Worm (Caenorhabditis elegans) whole organism, young adult: ENCODE data around the gene bgal-2.
A peak's percentile ranks its signal among the peaks of the same experiment; 100 is the strongest.

Experiments
- B0035.1 ChIP-seq: sonication (generic microtip); optimal IDR thresholded peaks from 2 replicates; lab custom pipeline; 2016; ENCODE audit warnings: missing genetic modification characterization, mild to moderate bottlenecking, missing compliant biosample characterization, missing genotype, missing genetic modification reagents
- D2030.7 ChIP-seq: fragments of 200-800 bp; sonication (Bioruptor generic); IDR thresholded peaks from 2 replicates; pipeline ENCODE4 v1.3.6; 2022; ENCODE audit warnings: missing genetic modification reagents, missing genetic modification characterization, missing compliant biosample characterization
- F57C9.4 ChIP-seq: sonication (generic microtip); optimal IDR thresholded peaks from 2 replicates; lab custom pipeline; 2017; ENCODE audit warnings: mild to moderate bottlenecking, missing genetic modification characterization, missing compliant biosample characterization
- Y56A3A.18 ChIP-seq: fragments of 200-800 bp; sonication (Bioruptor generic); IDR thresholded peaks from 2 replicates; pipeline ENCODE4 v1.3.6; 2022; ENCODE audit warnings: missing genetic modification reagents, missing genetic modification characterization, missing compliant biosample characterization
- Y67H2A.10 ChIP-seq: fragments of 200-800 bp; sonication (Bioruptor generic); conservative IDR thresholded peaks from 2 replicates; pipeline ENCODE4 v1.3.6; 2022; ENCODE audit warnings: missing genetic modification reagents, missing genetic modification characterization, missing compliant biosample characterization
- Y95B8A.8 ChIP-seq: fragments of 200-800 bp; sonication (Bioruptor generic); IDR thresholded peaks from 2 replicates; pipeline ENCODE4 v1.3.6; 2022; ENCODE audit warnings: missing genetic modification reagents, missing genetic modification characterization, missing compliant biosample characterization
- ZK185.1 ChIP-seq: sonication (generic microtip); optimal IDR thresholded peaks from 2 replicates; lab custom pipeline; 2016; ENCODE audit warnings: mild to moderate bottlenecking, missing genetic modification characterization, missing compliant biosample characterization; ENCODE audit not compliant: poor library complexity, severe bottlenecking
- ama-1 ChIP-seq, 3 experiments: fragments of 150-350 bp in 1 of 3; sonication (generic microtip) in 2 of 3; optimal IDR thresholded peaks; 2 replicates each; lab custom pipeline; 2014 to 2018; ENCODE audit warnings: missing biosample characterization in 2 of 3, missing genetic modification characterization in 2 of 3, missing genetic modification reagents in 2 of 3
- atf-7 ChIP-seq: sonication (generic microtip); optimal IDR thresholded peaks from 2 replicates; lab custom pipeline; 2017; ENCODE audit warnings: mild to moderate bottlenecking, missing genetic modification characterization, missing compliant biosample characterization
- athp-1 ChIP-seq: sonication (generic microtip); optimal IDR thresholded peaks from 2 replicates; lab custom pipeline; 2017; ENCODE audit warnings: mild to moderate bottlenecking, missing genetic modification characterization, missing compliant biosample characterization
- bed-2 ChIP-seq: fragments of 200-800 bp; sonication (Bioruptor generic); IDR thresholded peaks from 2 replicates; pipeline ENCODE4 v1.3.6; 2022; ENCODE audit warnings: missing genetic modification reagents, missing genetic modification characterization, missing compliant biosample characterization
- cebp-1 ChIP-seq, 2 experiments: fragments of 200-800 bp in 1 of 2; sonication (Bioruptor generic) in 1 of 2; sonication (generic microtip) in 1 of 2; IDR thresholded peaks in 1 of 2; optimal IDR thresholded peaks in 1 of 2; 2 replicates each; pipeline versions ENCODE4 v1.3.6 to Lab custom; 2017 to 2022; ENCODE audit warnings: missing compliant biosample characterization in 2 of 2, missing genetic modification characterization in 2 of 2, mild to moderate bottlenecking in 1 of 2, missing genetic modification reagents in 1 of 2, moderate library complexity in 1 of 2
- cebp-2 ChIP-seq: fragments of 200-800 bp; sonication (Bioruptor generic); IDR thresholded peaks from 2 replicates; pipeline ENCODE4 v1.3.6; 2022; ENCODE audit warnings: missing genetic modification characterization, missing compliant biosample characterization
- ceh-27 ChIP-seq: fragments of 200-800 bp; sonication (Bioruptor generic); optimal IDR thresholded peaks from 2 replicates; lab custom pipeline; 2018; ENCODE audit warnings: mild to moderate bottlenecking, missing genetic modification characterization, moderate library complexity, missing compliant biosample characterization
- die-1 ChIP-seq: sonication (generic microtip); optimal IDR thresholded peaks from 2 replicates; lab custom pipeline; 2016; ENCODE audit warnings: missing genotype, mild to moderate bottlenecking, missing genetic modification characterization, missing compliant biosample characterization
- dox-1 ChIP-seq: fragments of 200-800 bp; sonication (Bioruptor generic); IDR thresholded peaks from 2 replicates; pipeline ENCODE4 v1.3.6; 2022; ENCODE audit warnings: missing genetic modification reagents, missing genetic modification characterization, missing compliant biosample characterization
- dpff-1 ChIP-seq: sonication (generic microtip); optimal IDR thresholded peaks from 2 replicates; lab custom pipeline; 2017; ENCODE audit warnings: mild to moderate bottlenecking, missing genetic modification characterization, missing compliant biosample characterization
- efl-1 ChIP-seq: fragments of 150-350 bp; optimal IDR thresholded peaks from 2 replicates; lab custom pipeline; 2014; ENCODE audit warnings: missing biosample characterization, missing genetic modification reagents, missing genetic modification characterization
- egl-44 ChIP-seq: fragments of 200-800 bp; sonication (Bioruptor generic); IDR thresholded peaks from 2 replicates; pipeline ENCODE4 v1.3.6; 2022; ENCODE audit warnings: missing genetic modification reagents, missing genetic modification characterization, missing compliant biosample characterization
- hlh-26 ChIP-seq: fragments of 200-800 bp; sonication (Bioruptor generic); conservative IDR thresholded peaks from 2 replicates; pipeline ENCODE4 v1.3.6; 2022; ENCODE audit warnings: missing genetic modification reagents, missing genetic modification characterization, missing compliant biosample characterization
- hrde-1 ChIP-seq: sonication (generic microtip); optimal IDR thresholded peaks from 2 replicates; lab custom pipeline; 2016; ENCODE audit warnings: missing genetic modification characterization, mild to moderate bottlenecking, missing compliant biosample characterization, moderate library complexity, missing genotype, missing genetic modification reagents, borderline replicate concordance
- let-607 ChIP-seq, 2 experiments: fragments of 200-800 bp in 1 of 2; sonication (Bioruptor generic) in 1 of 2; sonication (generic microtip) in 1 of 2; optimal IDR thresholded peaks; 2 replicates each; lab custom pipeline; 2016 to 2018; ENCODE audit warnings: mild to moderate bottlenecking in 2 of 2, missing compliant biosample characterization in 2 of 2, missing genetic modification characterization in 2 of 2, moderate library complexity in 2 of 2, missing genotype in 1 of 2
- mcd-1 ChIP-seq: fragments of 200-800 bp; sonication (Bioruptor generic); IDR thresholded peaks from 2 replicates; pipeline ENCODE4 v1.3.6; 2022; ENCODE audit warnings: missing genetic modification reagents, missing genetic modification characterization, missing compliant biosample characterization
- mes-4 ChIP-seq: sonication (generic microtip); optimal IDR thresholded peaks from 2 replicates; lab custom pipeline; 2016; ENCODE audit warnings: missing genotype, missing genetic modification characterization, missing compliant biosample characterization
- nhr-120 ChIP-seq: fragments of 200-800 bp; sonication (Bioruptor generic); IDR thresholded peaks from 2 replicates; pipeline ENCODE4 v1.3.6; 2022; ENCODE audit warnings: missing genetic modification characterization, missing compliant biosample characterization
- pbrm-1 ChIP-seq: fragments of 200-800 bp; sonication (Bioruptor generic); IDR thresholded peaks from 2 replicates; pipeline ENCODE4 v1.3.6; 2022; ENCODE audit warnings: missing genetic modification reagents, missing genetic modification characterization, missing compliant biosample characterization
- snpc-1.1 ChIP-seq: sonication (generic microtip); optimal IDR thresholded peaks from 2 replicates; lab custom pipeline; 2017; ENCODE audit warnings: missing genetic modification characterization, mild to moderate bottlenecking, missing compliant biosample characterization, antibody characterized with exemption, moderate library complexity, missing genotype, missing genetic modification reagents; ENCODE audit not compliant: insufficient read depth
- snpc-1.3 ChIP-seq: sonication (generic microtip); optimal IDR thresholded peaks from 2 replicates; lab custom pipeline; 2017; ENCODE audit warnings: missing genetic modification characterization, mild to moderate bottlenecking, missing compliant biosample characterization, antibody characterized with exemption, moderate library complexity, missing genotype, missing genetic modification reagents; ENCODE audit not compliant: insufficient read depth
- somi-1 ChIP-seq: fragments of 200-800 bp; sonication (Bioruptor generic); optimal IDR thresholded peaks from 2 replicates; lab custom pipeline; 2018; ENCODE audit warnings: mild to moderate bottlenecking, missing genetic modification characterization, missing compliant biosample characterization
- unc-130 ChIP-seq: sonication (generic microtip); optimal IDR thresholded peaks from 2 replicates; lab custom pipeline; 2016; ENCODE audit warnings: missing genetic modification reagents, missing genetic modification characterization, missing compliant biosample characterization
- zfh-2 ChIP-seq: fragments of 200-800 bp; sonication (Bioruptor generic); conservative IDR thresholded peaks from 2 replicates; pipeline ENCODE4 v1.3.6; 2022; ENCODE audit warnings: missing genetic modification reagents, missing genetic modification characterization, missing compliant biosample characterization
- ztf-26 ChIP-seq: sonication (generic microtip); optimal IDR thresholded peaks from 2 replicates; lab custom pipeline; 2017; ENCODE audit warnings: missing genetic modification characterization, missing compliant biosample characterization
- ztf-3 ChIP-seq: fragments of 200-800 bp; sonication (Bioruptor generic); optimal IDR thresholded peaks from 2 replicates; lab custom pipeline; 2018; ENCODE audit warnings: mild to moderate bottlenecking, missing genetic modification characterization, missing compliant biosample characterization
- ztf-6 ChIP-seq: fragments of 200-800 bp; sonication (Bioruptor generic); IDR thresholded peaks from 2 replicates; pipeline ENCODE4 v1.3.6; 2022; ENCODE audit warnings: missing genetic modification reagents, missing genetic modification characterization, missing compliant biosample characterization

bgal-2 gene

DNA sequence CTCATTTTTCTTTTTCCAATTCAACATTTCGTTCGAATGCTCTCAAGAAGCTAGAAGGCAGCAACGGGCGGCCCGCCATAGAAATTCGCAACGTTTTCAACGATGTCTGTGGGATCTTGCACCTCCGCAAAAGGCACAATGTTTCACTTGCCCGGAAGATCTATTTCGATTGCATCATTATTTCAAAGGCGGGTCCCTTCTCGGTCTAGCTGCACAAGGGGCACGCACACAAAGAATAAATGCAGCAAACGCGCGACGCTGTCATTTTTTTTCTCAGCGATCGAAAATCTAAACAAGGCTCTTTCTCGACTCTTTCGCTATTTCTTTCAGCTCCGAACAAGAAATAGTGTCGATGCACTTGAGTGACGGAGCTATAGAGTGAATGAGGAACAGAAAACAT lies 39.2 kb upstream of the bgal-2 start:
- TF ChIP-seq dox-1 (no peak), die-1 (tag; lab: Kevin White, UChicago) (no peak), cebp-2 (GFP tag; lab: Robert Waterston, UW) (0 out of 2 replicates have a peak, but pooled peaks have one; percentile 27), hlh-26 (GFP tag; lab: Robert Waterston, UW) (no peak), snpc-1.1 (no peak), let-607 (tag; optimal IDR thresholded peaks at IDR 0.05; lab: Kevin White, UChicago) (no peak), ceh-27 (GFP tag; lab: Kevin White, UChicago) (no peak), cebp-1 (GFP tag; IDR thresholded peaks at IDR 0.05; lab: Robert Waterston, UW) (no peak), cebp-1 (tag; optimal IDR thresholded peaks at IDR 0.05; lab: Kevin White, UChicago) (no peak), bed-2 (GFP tag; lab: Robert Waterston, UW) (no peak), D2030.7 (GFP tag; lab: Robert Waterston, UW) (no peak), snpc-1.3 (tag; lab: Kevin White, UChicago) (no peak), pbrm-1 (GFP tag; lab: Robert Waterston, UW) (0 out of 2 replicates have a peak, but pooled peaks have one; percentile 23), atf-7 (tag; lab: Kevin White, UChicago) (no peak), mes-4 (tag; lab: Kevin White, UChicago) (no peak), mcd-1 (GFP tag; lab: Robert Waterston, UW) (0 out of 2 replicates have a peak, but pooled peaks have one; percentile 17), F57C9.4 (tag; lab: Kevin White, UChicago) (no peak), unc-130 (no peak), ztf-3 (no peak), zfh-2 (0 out of 2 replicates have a peak, but pooled peaks have one; percentile 26), Y56A3A.18 (GFP tag; lab: Robert Waterston, UW) (no peak), hrde-1 (tag; lab: Kevin White, UChicago) (no peak), ztf-6 (GFP tag; lab: Robert Waterston, UW) (no peak), Y67H2A.10 (GFP tag; lab: Robert Waterston, UW) (no peak), B0035.1 (no peak), Y95B8A.8 (no peak), ama-1 (optimal IDR thresholded peaks at IDR 0.05; lab: Kevin White, UChicago) (no peak), ama-1 (GFP tag; optimal IDR thresholded peaks at IDR 0.05; lab: Kevin White, UChicago) (no peak), egl-44 (GFP tag; lab: Robert Waterston, UW) (no peak), efl-1 (GFP tag; lab: Kevin White, UChicago) (no peak), nhr-120 (no peak), athp-1 (tag; lab: Kevin White, UChicago) (no peak), ZK185.1 (tag; lab: Kevin White, UChicago) (no peak)

- TF ChIP-seq ztf-26 (tag; lab: Kevin White, UChicago): no peak
- TF ChIP-seq somi-1: peak; percentile 14
Measured at ce11 chrX:6745515-6745914, 38.7 kb upstream of the bgal-2 start.

DNA sequence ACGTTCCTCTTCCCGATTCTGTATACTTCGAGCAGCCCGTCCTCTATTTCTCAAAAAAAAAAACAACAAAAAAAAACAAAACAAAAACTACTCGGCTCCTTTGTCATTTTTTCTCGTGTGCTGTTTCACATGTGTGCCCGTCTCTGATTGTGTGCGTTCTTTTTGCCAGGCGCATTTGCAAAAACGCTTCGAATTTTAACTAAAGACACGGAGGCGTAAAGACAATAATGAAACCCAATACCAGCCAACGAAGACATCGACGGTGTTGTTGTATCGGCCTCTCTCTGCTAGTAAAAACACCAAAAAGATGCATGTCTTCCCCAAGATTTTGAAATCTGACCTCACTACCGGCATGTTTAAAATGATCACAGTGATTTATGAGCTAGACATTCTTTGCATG lies 37.4 kb upstream of the bgal-2 start:
- no peak for TF ChIP-seq dpff-1 (tag; lab: Kevin White, UChicago)
- peak; percentile 55 for TF ChIP-seq ama-1 (optimal IDR thresholded peaks at IDR 0.05; lab: Kevin White, UChicago)
- TF ChIP-seq ama-1 (GFP tag; optimal IDR thresholded peaks at IDR 0.05; lab: Kevin White, UChicago): no peak
